Fruit fly (Drosophila melanogaster): ENCODE data around the gene grp.

DNA sequence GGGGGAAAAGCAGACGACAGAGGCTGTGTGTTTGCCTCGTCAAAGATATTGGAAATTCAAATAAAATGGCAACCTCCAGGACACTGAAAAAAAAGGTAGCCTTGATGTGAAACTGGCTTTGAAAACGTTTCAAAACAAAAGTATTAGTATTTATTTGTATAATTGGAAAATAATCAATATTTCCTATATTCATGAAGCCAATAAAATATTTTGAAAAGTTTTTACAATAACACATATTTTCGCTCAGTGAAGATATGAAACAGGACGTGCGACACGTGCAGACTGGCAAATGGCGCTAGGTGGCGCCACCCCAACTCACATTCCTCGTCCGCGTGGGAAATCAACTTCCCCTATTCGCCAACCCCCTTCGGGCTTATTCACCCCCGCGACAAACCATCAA, 32.1 kb upstream of the grp start:
- TF ChIP-seq tai (GFP tag; optimal IDR thresholded peaks at IDR 0.05) (no peak), Abd-B (GFP tag; optimal IDR thresholded peaks at IDR 0.05) (no peak), Dif (GFP tag; optimal IDR thresholded peaks at IDR 0.05; ENCODE audit: partially characterized antibody) (no peak), usp (GFP tag; optimal IDR thresholded peaks at IDR 0.05) (no peak), dl (GFP tag; optimal IDR thresholded peaks at IDR 0.05; ENCODE audit: insufficient read depth in 1 of 2, partially characterized antibody in 2 of 2) (no peak)
